Worm (Caenorhabditis elegans) whole organism, young adult: Measurements from ENCODE around the gene E02H1.1.

Experiments used
- B0019.2 ChIP-seq: fragments of 200-800 bp; sonication (Bioruptor generic); conservative IDR thresholded peaks from 2 replicates; pipeline ENCODE4 v1.3.6; 2022; ENCODE audit warnings: missing genetic modification reagents, missing genetic modification characterization, missing compliant biosample characterization
- F23B12.7 ChIP-seq: sonication (generic microtip); optimal IDR thresholded peaks from 2 replicates; lab custom pipeline; 2017; ENCODE audit warnings: missing genetic modification characterization, mild to moderate bottlenecking, missing compliant biosample characterization, antibody characterized with exemption, moderate library complexity; ENCODE audit not compliant: insufficient read depth
- F37B4.10 ChIP-seq: fragments of 200-800 bp; sonication (Bioruptor generic); IDR thresholded peaks from 2 replicates; pipeline ENCODE4 v1.3.6; 2022; ENCODE audit warnings: missing genetic modification characterization, missing compliant biosample characterization
- F57C9.4 ChIP-seq: sonication (generic microtip); optimal IDR thresholded peaks from 2 replicates; lab custom pipeline; 2017; ENCODE audit warnings: mild to moderate bottlenecking, missing genetic modification characterization, missing compliant biosample characterization
- Y53G8AR.9 ChIP-seq: fragments of 200-800 bp; sonication (Bioruptor generic); conservative IDR thresholded peaks from 2 replicates; pipeline ENCODE4 v1.3.6; 2022; ENCODE audit warnings: missing genetic modification reagents, missing genetic modification characterization, missing compliant biosample characterization
- Y56A3A.18 ChIP-seq: fragments of 200-800 bp; sonication (Bioruptor generic); IDR thresholded peaks from 2 replicates; pipeline ENCODE4 v1.3.6; 2022; ENCODE audit warnings: missing genetic modification reagents, missing genetic modification characterization, missing compliant biosample characterization
- ZK185.1 ChIP-seq: sonication (generic microtip); optimal IDR thresholded peaks from 2 replicates; lab custom pipeline; 2016; ENCODE audit warnings: mild to moderate bottlenecking, missing genetic modification characterization, missing compliant biosample characterization; ENCODE audit not compliant: poor library complexity, severe bottlenecking
- akir-1 ChIP-seq: fragments of 200-800 bp; sonication (Bioruptor generic); optimal IDR thresholded peaks from 2 replicates; lab custom pipeline; 2018; ENCODE audit warnings: mild to moderate bottlenecking, missing genetic modification characterization, moderate library complexity, missing compliant biosample characterization
- ama-1 ChIP-seq, 3 experiments: fragments of 150-350 bp in 1 of 3; sonication (generic microtip) in 2 of 3; optimal IDR thresholded peaks; 2 replicates each; lab custom pipeline; 2014 to 2018; ENCODE audit warnings: missing biosample characterization in 2 of 3, missing genetic modification characterization in 2 of 3, missing genetic modification reagents in 2 of 3
- atf-7 ChIP-seq: sonication (generic microtip); optimal IDR thresholded peaks from 2 replicates; lab custom pipeline; 2017; ENCODE audit warnings: mild to moderate bottlenecking, missing genetic modification characterization, missing compliant biosample characterization
- athp-1 ChIP-seq: sonication (generic microtip); optimal IDR thresholded peaks from 2 replicates; lab custom pipeline; 2017; ENCODE audit warnings: mild to moderate bottlenecking, missing genetic modification characterization, missing compliant biosample characterization
- attf-3 ChIP-seq: fragments of 200-800 bp; sonication (Bioruptor generic); conservative IDR thresholded peaks from 2 replicates; pipeline ENCODE4 v1.3.6; 2022; ENCODE audit warnings: missing genetic modification reagents, missing genetic modification characterization, missing compliant biosample characterization
- attf-5 ChIP-seq: fragments of 200-800 bp; sonication (Bioruptor generic); optimal IDR thresholded peaks from 2 replicates; lab custom pipeline; 2018; ENCODE audit warnings: mild to moderate bottlenecking, missing genetic modification characterization, missing compliant biosample characterization
- cebp-1 ChIP-seq, 2 experiments: fragments of 200-800 bp in 1 of 2; sonication (Bioruptor generic) in 1 of 2; sonication (generic microtip) in 1 of 2; IDR thresholded peaks in 1 of 2; optimal IDR thresholded peaks in 1 of 2; 2 replicates each; pipeline versions ENCODE4 v1.3.6 to Lab custom; 2017 to 2022; ENCODE audit warnings: missing compliant biosample characterization in 2 of 2, missing genetic modification characterization in 2 of 2, mild to moderate bottlenecking in 1 of 2, missing genetic modification reagents in 1 of 2, moderate library complexity in 1 of 2
- ceh-27 ChIP-seq: fragments of 200-800 bp; sonication (Bioruptor generic); optimal IDR thresholded peaks from 2 replicates; lab custom pipeline; 2018; ENCODE audit warnings: mild to moderate bottlenecking, missing genetic modification characterization, moderate library complexity, missing compliant biosample characterization
- die-1 ChIP-seq: sonication (generic microtip); optimal IDR thresholded peaks from 2 replicates; lab custom pipeline; 2016; ENCODE audit warnings: missing genotype, mild to moderate bottlenecking, missing genetic modification characterization, missing compliant biosample characterization
- dox-1 ChIP-seq: fragments of 200-800 bp; sonication (Bioruptor generic); IDR thresholded peaks from 2 replicates; pipeline ENCODE4 v1.3.6; 2022; ENCODE audit warnings: missing genetic modification reagents, missing genetic modification characterization, missing compliant biosample characterization
- ekl-4 ChIP-seq: fragments of 200-800 bp; sonication (Bioruptor generic); IDR thresholded peaks from 2 replicates; pipeline ENCODE4 v1.3.6; 2022; ENCODE audit warnings: missing genetic modification reagents, missing genetic modification characterization, missing compliant biosample characterization
- ets-4 ChIP-seq: fragments of 200-800 bp; sonication (Bioruptor generic); optimal IDR thresholded peaks from 2 replicates; lab custom pipeline; 2018; ENCODE audit warnings: mild to moderate bottlenecking, missing genetic modification characterization, missing compliant biosample characterization
- him-1 ChIP-seq: sonication (generic microtip); optimal IDR thresholded peaks from 2 replicates; lab custom pipeline; 2016; ENCODE audit warnings: missing genotype, missing genetic modification reagents, missing genetic modification characterization, missing compliant biosample characterization
- hmg-1.2 ChIP-seq: fragments of 200-800 bp; sonication (Bioruptor generic); IDR thresholded peaks from 2 replicates; pipeline ENCODE4 v1.3.6; 2022; ENCODE audit warnings: missing genetic modification reagents, missing genetic modification characterization, missing compliant biosample characterization
- hmg-20 ChIP-seq: fragments of 200-800 bp; sonication (Bioruptor generic); IDR thresholded peaks from 2 replicates; pipeline ENCODE4 v1.3.6; 2022; ENCODE audit warnings: missing genetic modification reagents, missing genetic modification characterization, missing compliant biosample characterization
- hsf-1 ChIP-seq: fragments of 200-800 bp; sonication (Bioruptor generic); IDR thresholded peaks from 2 replicates; pipeline ENCODE4 v1.3.6; 2022; ENCODE audit warnings: missing genetic modification reagents, missing genetic modification characterization, missing compliant biosample characterization
- lag-1 ChIP-seq: fragments of 200-800 bp; sonication (Bioruptor generic); IDR thresholded peaks from 2 replicates; pipeline ENCODE4 v1.3.6; 2022; ENCODE audit warnings: missing genetic modification reagents, missing genetic modification characterization, missing compliant biosample characterization
- let-607 ChIP-seq, 2 experiments: fragments of 200-800 bp in 1 of 2; sonication (Bioruptor generic) in 1 of 2; sonication (generic microtip) in 1 of 2; optimal IDR thresholded peaks; 2 replicates each; lab custom pipeline; 2016 to 2018; ENCODE audit warnings: mild to moderate bottlenecking in 2 of 2, missing compliant biosample characterization in 2 of 2, missing genetic modification characterization in 2 of 2, moderate library complexity in 2 of 2, missing genotype in 1 of 2
- lin-40 ChIP-seq: sonication (generic microtip); optimal IDR thresholded peaks from 2 replicates; lab custom pipeline; 2016; ENCODE audit warnings: missing genetic modification characterization, mild to moderate bottlenecking, missing compliant biosample characterization, missing genotype, missing genetic modification reagents
- madf-8 ChIP-seq: fragments of 200-800 bp; sonication (Bioruptor generic); conservative IDR thresholded peaks from 2 replicates; pipeline ENCODE4 v1.3.6; 2022; ENCODE audit warnings: missing genetic modification reagents, missing genetic modification characterization, missing compliant biosample characterization
- mcd-1 ChIP-seq: fragments of 200-800 bp; sonication (Bioruptor generic); IDR thresholded peaks from 2 replicates; pipeline ENCODE4 v1.3.6; 2022; ENCODE audit warnings: missing genetic modification reagents, missing genetic modification characterization, missing compliant biosample characterization
- nfya-2 ChIP-seq: fragments of 200-800 bp; sonication (Bioruptor generic); IDR thresholded peaks from 2 replicates; pipeline ENCODE4 v1.3.6; 2022; ENCODE audit warnings: missing genetic modification reagents, missing genetic modification characterization, missing compliant biosample characterization
- nhr-179 ChIP-seq: sonication (generic microtip); optimal IDR thresholded peaks from 2 replicates; lab custom pipeline; 2016; ENCODE audit warnings: mild to moderate bottlenecking, missing genetic modification characterization, missing compliant biosample characterization
- nhr-27 ChIP-seq: fragments of 200-800 bp; sonication (Bioruptor generic); optimal IDR thresholded peaks from 2 replicates; lab custom pipeline; 2018; ENCODE audit warnings: mild to moderate bottlenecking, missing genetic modification characterization, moderate library complexity, missing compliant biosample characterization
- nhr-80 ChIP-seq: sonication (generic microtip); optimal IDR thresholded peaks from 2 replicates; lab custom pipeline; 2016; ENCODE audit warnings: missing genetic modification characterization, missing compliant biosample characterization
- pbrm-1 ChIP-seq: fragments of 200-800 bp; sonication (Bioruptor generic); IDR thresholded peaks from 2 replicates; pipeline ENCODE4 v1.3.6; 2022; ENCODE audit warnings: missing genetic modification reagents, missing genetic modification characterization, missing compliant biosample characterization
- pha-4 ChIP-seq: fragments of 150-350 bp; sonication (generic microtip); optimal IDR thresholded peaks from 2 replicates; lab custom pipeline; 2014; ENCODE audit warnings: missing biosample characterization, missing genetic modification reagents, missing genetic modification characterization
- snpc-4 ChIP-seq, 5 experiments: fragments of 150-350 bp in 1 of 5; sonication (generic microtip) in 4 of 5; optimal IDR thresholded peaks; 2 replicates each; lab custom pipeline; 2014 to 2018; ENCODE audit warnings: missing genetic modification characterization in 5 of 5, missing biosample characterization in 3 of 5, antibody characterized with exemption in 2 of 5, mild to moderate bottlenecking in 2 of 5, missing compliant biosample characterization in 2 of 5, missing genotype in 2 of 5, moderate library complexity in 2 of 5, missing genetic modification reagents in 1 of 5
- somi-1 ChIP-seq: fragments of 200-800 bp; sonication (Bioruptor generic); optimal IDR thresholded peaks from 2 replicates; lab custom pipeline; 2018; ENCODE audit warnings: mild to moderate bottlenecking, missing genetic modification characterization, missing compliant biosample characterization
- tbp1 ChIP-seq: fragments of 200-800 bp; sonication (Bioruptor generic); optimal IDR thresholded peaks from 2 replicates; lab custom pipeline; 2018; ENCODE audit warnings: mild to moderate bottlenecking, missing genetic modification characterization, missing compliant biosample characterization
- tlf-1 ChIP-seq: fragments of 200-800 bp; sonication (Bioruptor generic); optimal IDR thresholded peaks from 2 replicates; lab custom pipeline; 2018; ENCODE audit warnings: mild to moderate bottlenecking, missing genetic modification characterization, missing compliant biosample characterization
- zfh-2 ChIP-seq: fragments of 200-800 bp; sonication (Bioruptor generic); conservative IDR thresholded peaks from 2 replicates; pipeline ENCODE4 v1.3.6; 2022; ENCODE audit warnings: missing genetic modification reagents, missing genetic modification characterization, missing compliant biosample characterization
- ztf-18 ChIP-seq: sonication (generic microtip); optimal IDR thresholded peaks from 2 replicates; lab custom pipeline; 2016; ENCODE audit warnings: missing genotype, mild to moderate bottlenecking, missing genetic modification characterization, missing compliant biosample characterization
- ztf-22 ChIP-seq: fragments of 200-800 bp; sonication (Bioruptor generic); optimal IDR thresholded peaks from 2 replicates; lab custom pipeline; 2018; ENCODE audit warnings: mild to moderate bottlenecking, missing genetic modification characterization, moderate library complexity, missing compliant biosample characterization

The E02H1.1 gene

ce11 chrII:9621913-9622348 lies 31.0 kb upstream of the E02H1.1 start (continued):
- TF ChIP-seq akir-1 (GFP tag; lab: Kevin White, UChicago) (peak; percentile 6), ets-4 (no peak), atf-7 (tag; lab: Kevin White, UChicago) (peak; percentile 48), nhr-179 (tag; lab: Kevin White, UChicago) (no peak), lin-40 (tag; lab: Kevin White, UChicago) (no peak), hmg-1.2 (GFP tag; lab: Robert Waterston, UW) (no peak), attf-5 (GFP tag; lab: Kevin White, UChicago) (no peak), tlf-1 (GFP tag; lab: Kevin White, UChicago) (peak; percentile 39), ztf-18 (tag; lab: Kevin White, UChicago) (peak; percentile 1), hmg-20 (GFP tag; lab: Robert Waterston, UW) (no peak), dox-1 (GFP tag; lab: Robert Waterston, UW) (peak; percentile 45; the same call in 1 of the 2 replicates), athp-1 (no peak), Y56A3A.18 (GFP tag; lab: Robert Waterston, UW) (0 out of 2 replicates have a peak, but pooled peaks have one; percentile 17), snpc-4 (GFP tag; optimal IDR thresholded peaks at IDR 0.05; lab: Kevin White, UChicago) (no peak), snpc-4 (tag; optimal IDR thresholded peaks at IDR 0.05; lab: Kevin White, UChicago) (no peak), pbrm-1 (GFP tag; lab: Robert Waterston, UW) (0 out of 2 replicates have a peak, but pooled peaks have one; percentile 25), nfya-2 (GFP tag; lab: Robert Waterston, UW) (no peak), F37B4.10 (GFP tag; lab: Robert Waterston, UW) (no peak), die-1 (no peak), ceh-27 (GFP tag; lab: Kevin White, UChicago) (no peak), Y53G8AR.9 (0 out of 2 replicates have a peak, but pooled peaks have one; percentile 46), ztf-22 (peak; percentile 31)

ce11 chrII:9621121-9621520 lies 30.2 kb upstream of the E02H1.1 start:
- no peak for TF ChIP-seq B0019.2
- TF ChIP-seq hmg-1.2 (GFP tag; lab: Robert Waterston, UW): peak; percentile 14; the same call in 1 of the 2 replicates
- TF ChIP-seq dox-1 (GFP tag; lab: Robert Waterston, UW): 0 out of 2 replicates have a peak, but pooled peaks have one; percentile 14
- no peak for TF ChIP-seq lin-40 (tag; lab: Kevin White, UChicago)
- peak; percentile 43 for TF ChIP-seq pha-4 (tag; lab: Kevin White, UChicago)
- peak; percentile 41 for TF ChIP-seq zfh-2 (GFP tag; lab: Robert Waterston, UW)
- peak; percentile 33 for TF ChIP-seq ama-1 (optimal IDR thresholded peaks at IDR 0.05; lab: Kevin White, UChicago)
- no peak for TF ChIP-seq ama-1 (GFP tag; optimal IDR thresholded peaks at IDR 0.05; lab: Kevin White, UChicago)
- TF ChIP-seq nhr-27: no peak
- peak; percentile 27; the same call in 1 of the 2 replicates for TF ChIP-seq ekl-4 (GFP tag; lab: Robert Waterston, UW)
- 0 out of 2 replicates have a peak, but pooled peaks have one; percentile 35 for TF ChIP-seq mcd-1

ce11 chrII:9620616-9621015 lies 29.7 kb upstream of the E02H1.1 start:
- TF ChIP-seq nhr-80 (peak; percentile 72), dox-1 (GFP tag; lab: Robert Waterston, UW) (no peak), ZK185.1 (tag; lab: Kevin White, UChicago) (peak; percentile 29), let-607 (tag; optimal IDR thresholded peaks at IDR 0.05; lab: Kevin White, UChicago) (peak; percentile 93 to 94)

ce11 chrII:9619995-9620535 lies 29.1 kb upstream of the E02H1.1 start:
- no peak for TF ChIP-seq somi-1 (GFP tag; lab: Kevin White, UChicago)
- no peak for TF ChIP-seq F57C9.4
- TF ChIP-seq attf-3 (GFP tag; lab: Robert Waterston, UW): no peak
- no peak for TF ChIP-seq lag-1 (GFP tag; lab: Robert Waterston, UW)
- no peak for TF ChIP-seq hsf-1 (GFP tag; lab: Robert Waterston, UW)
- TF ChIP-seq F23B12.7 (tag; lab: Kevin White, UChicago): no peak
- no peak for TF ChIP-seq madf-8 (GFP tag; lab: Robert Waterston, UW)
- no peak for TF ChIP-seq ekl-4 (GFP tag; lab: Robert Waterston, UW)
- no peak for TF ChIP-seq him-1 (tag; lab: Kevin White, UChicago)
- TF ChIP-seq mcd-1: 0 out of 2 replicates have a peak, but pooled peaks have one; percentile 8
- no peak for TF ChIP-seq tbp1 (GFP tag; lab: Kevin White, UChicago)
- TF ChIP-seq cebp-1 (GFP tag; IDR thresholded peaks at IDR 0.05; lab: Robert Waterston, UW): no peak
- no peak for TF ChIP-seq cebp-1 (tag; optimal IDR thresholded peaks at IDR 0.05; lab: Kevin White, UChicago)
